In genomic region chr3R:10888633-10889519, dm6 we compare ENCODE assay signal across 2 fruit fly cellular contexts.
A peak's percentile ranks its signal among the peaks of the same experiment; 100 is the strongest.
TF ChIP-seq lines count a peak whose summit lies in the region.

No protein-coding gene starts in this region.

TF ChIP-seq in whole organism, embryonic, 481 proteins besides CTCF, POLR2A, EP300 and RAD21 (continued from another document and continues in another):
- no peak for TF ChIP-seq CG2875 (GFP tag; optimal IDR thresholded peaks at IDR 0.05; lab: Kevin White, UChicago)
- TF ChIP-seq Fer3 (tag; optimal IDR thresholded peaks at IDR 0.05; lab: Kevin White, UChicago): peak; percentile 50
- peak; percentile 98 for TF ChIP-seq CG3163 (GFP tag; optimal IDR thresholded peaks at IDR 0.05; lab: Kevin White, UChicago)
- no peak for TF ChIP-seq dan (GFP tag; IDR thresholded peaks at IDR 0.05; lab: Robert Waterston, UW)
- TF ChIP-seq CG2678 (tag; optimal IDR thresholded peaks at IDR 0.05; lab: Kevin White, UChicago): peak; percentile 64
- peak; percentile 50; the same call in 1 of the 2 replicates for TF ChIP-seq CG11696 (GFP tag; IDR thresholded peaks at IDR 0.05; lab: Robert Waterston, UW)
- TF ChIP-seq Xbp1 (GFP tag; optimal IDR thresholded peaks at IDR 0.05; lab: Kevin White, UChicago): peak; percentile 2
- peak; percentile 48 for TF ChIP-seq Fer1 (GFP tag; optimal IDR thresholded peaks at IDR 0.05; lab: Kevin White, UChicago)
- TF ChIP-seq CG13296 (GFP tag; optimal IDR thresholded peaks at IDR 0.05; lab: Kevin White, UChicago): peak; percentile 34
- TF ChIP-seq CG5953 (GFP tag; IDR thresholded peaks at IDR 0.05; lab: Robert Waterston, UW): no peak
- TF ChIP-seq CG17361 (GFP tag; IDR thresholded peaks at IDR 0.05; lab: Robert Waterston, UW): peak; percentile 39; the same call in 1 of the 3 replicates
- TF ChIP-seq sug (tag; optimal IDR thresholded peaks at IDR 0.05; lab: Kevin White, UChicago): peak; percentile 51
- peak; percentile 41 for TF ChIP-seq ind (GFP tag; optimal IDR thresholded peaks at IDR 0.05; lab: Kevin White, UChicago)
- peak; percentile 26; the same call in 1 of the 2 replicates for TF ChIP-seq rib (GFP tag; IDR thresholded peaks at IDR 0.05; lab: Robert Waterston, UW)
- TF ChIP-seq Hr3 (GFP tag; optimal IDR thresholded peaks at IDR 0.05; lab: Kevin White, UChicago): no peak
- TF ChIP-seq lbe (GFP tag; optimal IDR thresholded peaks at IDR 0.05; lab: Kevin White, UChicago): peak; percentile 57
- no peak for TF ChIP-seq wor (GFP tag; IDR thresholded peaks at IDR 0.05; lab: Robert Waterston, UW)
- TF ChIP-seq zen2 (GFP tag; IDR thresholded peaks at IDR 0.05; lab: Robert Waterston, UW; ENCODE audit: partially characterized antibody): peak; percentile 66
- peak; percentile 43; the same call in 1 of the 2 replicates for TF ChIP-seq Ada2b (GFP tag; IDR thresholded peaks at IDR 0.05; lab: Robert Waterston, UW)
- 0 out of 2 replicates have a peak, but pooled peaks have one; percentile 29 for TF ChIP-seq CG17612 (GFP tag; IDR thresholded peaks at IDR 0.05; lab: Robert Waterston, UW)
- TF ChIP-seq CG34422 (GFP tag; IDR thresholded peaks at IDR 0.05; lab: Robert Waterston, UW): peak; percentile 52; the same call in 1 of the 3 replicates
- TF ChIP-seq NFAT (GFP tag; IDR thresholded peaks at IDR 0.05; lab: Robert Waterston, UW): peak; percentile 78
- peak; percentile 48 for TF ChIP-seq gro (GFP tag; optimal IDR thresholded peaks at IDR 0.05; lab: Kevin White, UChicago)
- peak; percentile 35 for TF ChIP-seq unpg (GFP tag; optimal IDR thresholded peaks at IDR 0.05; lab: Kevin White, UChicago)
- peak; percentile 75 for TF ChIP-seq CG9932 (GFP tag; IDR thresholded peaks at IDR 0.05; lab: Robert Waterston, UW)
- TF ChIP-seq Ravus (GFP tag; IDR thresholded peaks at IDR 0.05; lab: Robert Waterston, UW): no peak
- TF ChIP-seq kah (GFP tag; optimal IDR thresholded peaks at IDR 0.05; lab: Kevin White, UChicago): peak; percentile 79
- TF ChIP-seq ATbp (GFP tag; optimal IDR thresholded peaks at IDR 0.05; lab: Kevin White, UChicago): peak; percentile 7
- no peak for TF ChIP-seq CG8290 (GFP tag; optimal IDR thresholded peaks at IDR 0.05; lab: Kevin White, UChicago)
- TF ChIP-seq CG8290 (tag; optimal IDR thresholded peaks at IDR 0.05; lab: Kevin White, UChicago): peak in 1 of 2 experiments; percentile 65
- no peak; the same call in 1 of the 2 replicates for TF ChIP-seq sna (GFP tag; IDR thresholded peaks at IDR 0.05; lab: Robert Waterston, UW; ENCODE audit: partially characterized antibody)
- TF ChIP-seq Adf1 (GFP tag; IDR thresholded peaks at IDR 0.05; lab: Robert Waterston, UW): peak; percentile 52; the same call in 1 of the 2 replicates
- TF ChIP-seq CG17328 (GFP tag; IDR thresholded peaks at IDR 0.05; lab: Robert Waterston, UW): 0 out of 2 replicates have a peak, but pooled peaks have one; percentile 12
- peak; percentile 17 for TF ChIP-seq NfI (GFP tag; optimal IDR thresholded peaks at IDR 0.05; lab: Kevin White, UChicago)
- TF ChIP-seq Ets65A (GFP tag; lab: Kevin White, UChicago): peak; percentile 91
- TF ChIP-seq CG1603 (tag; optimal IDR thresholded peaks at IDR 0.05; lab: Kevin White, UChicago): peak; percentile 33
- peak; percentile 37 for TF ChIP-seq CG13287 (GFP tag; IDR thresholded peaks at IDR 0.05; lab: Robert Waterston, UW; ENCODE audit: partially characterized antibody)
- TF ChIP-seq Lim3 (GFP tag; IDR thresholded peaks at IDR 0.05; lab: Robert Waterston, UW): no peak
- TF ChIP-seq so (GFP tag; IDR thresholded peaks at IDR 0.05; lab: Robert Waterston, UW): peak; percentile 51; the same call in 1 of the 3 replicates
- TF ChIP-seq CG17359 (tag; optimal IDR thresholded peaks at IDR 0.05; lab: Kevin White, UChicago): peak; percentile 39
- no peak for TF ChIP-seq Hr78 (GFP tag; optimal IDR thresholded peaks at IDR 0.05; lab: Kevin White, UChicago)
- peak; percentile 16 for TF ChIP-seq CG4424 (GFP tag; optimal IDR thresholded peaks at IDR 0.05; lab: Kevin White, UChicago)
- peak; percentile 2 for TF ChIP-seq CG12391 (tag; optimal IDR thresholded peaks at IDR 0.05; lab: Kevin White, UChicago)
- peak; percentile 28; the same call in 1 of the 2 replicates for TF ChIP-seq CG16779 (GFP tag; IDR thresholded peaks at IDR 0.05; lab: Robert Waterston, UW)
- TF ChIP-seq lab (GFP tag; optimal IDR thresholded peaks at IDR 0.05; lab: Kevin White, UChicago): peak; percentile 55
- TF ChIP-seq lilli (GFP tag; optimal IDR thresholded peaks at IDR 0.05; lab: Kevin White, UChicago): peak; percentile 30
- peak; percentile 52 for TF ChIP-seq CG34224 (GFP tag; IDR thresholded peaks at IDR 0.05; lab: Robert Waterston, UW; ENCODE audit: partially characterized antibody)
- peak; percentile 57; the same call in 3 of the 4 replicates for TF ChIP-seq Dll (GFP tag; IDR thresholded peaks at IDR 0.05; lab: Robert Waterston, UW; ENCODE audit: partially characterized antibody)
- TF ChIP-seq CG32532 (GFP tag; IDR thresholded peaks at IDR 0.05; lab: Robert Waterston, UW): peak; percentile 73
- peak; percentile 96 to 97 for TF ChIP-seq Trl (optimal IDR thresholded peaks at IDR 0.05; lab: Kevin White, UChicago)
- TF ChIP-seq Trl (GFP tag; optimal IDR thresholded peaks at IDR 0.05; lab: Kevin White, UChicago): no peak
- peak; percentile 32 for TF ChIP-seq CG6254 (GFP tag; optimal IDR thresholded peaks at IDR 0.05; lab: Kevin White, UChicago)
- peak; percentile 6 for TF ChIP-seq CG12744 (GFP tag; optimal IDR thresholded peaks at IDR 0.05; lab: Kevin White, UChicago)
- TF ChIP-seq PHDP (tag; optimal IDR thresholded peaks at IDR 0.05; lab: Kevin White, UChicago): peak; percentile 44
- 0 out of 2 replicates have a peak, but pooled peaks have one; percentile 6 for TF ChIP-seq sim (GFP tag; IDR thresholded peaks at IDR 0.05; lab: Robert Waterston, UW)
- TF ChIP-seq Optix (GFP tag; IDR thresholded peaks at IDR 0.05; lab: Robert Waterston, UW): peak; percentile 12; the same call in 1 of the 3 replicates
- peak; percentile 6; the same call in 1 of the 2 replicates for TF ChIP-seq sob (GFP tag; IDR thresholded peaks at IDR 0.05; lab: Robert Waterston, UW)
- peak; percentile 61 for TF ChIP-seq Deaf1 (tag; optimal IDR thresholded peaks at IDR 0.05; lab: Kevin White, UChicago)
- TF ChIP-seq sr (GFP tag; IDR thresholded peaks at IDR 0.05; lab: Robert Waterston, UW): 0 out of 3 replicates have a peak, but pooled peaks have one; percentile 4
- TF ChIP-seq slbo (GFP tag; IDR thresholded peaks at IDR 0.05; lab: Robert Waterston, UW): peak; percentile 58
- peak; percentile 34 for TF ChIP-seq CG15269 (tag; optimal IDR thresholded peaks at IDR 0.05; lab: Kevin White, UChicago)
- peak; percentile 89 for TF ChIP-seq CG12769 (tag; optimal IDR thresholded peaks at IDR 0.05; lab: Kevin White, UChicago)

TF ChIP-seq in whole organism, prepupa, 60 proteins besides CTCF, POLR2A, EP300 and RAD21 (continued from another document):
- TF ChIP-seq net (GFP tag; optimal IDR thresholded peaks at IDR 0.05; lab: Kevin White, UChicago) (peak; percentile 52), CG4318 (GFP tag; optimal IDR thresholded peaks at IDR 0.05; lab: Kevin White, UChicago) (no peak), CG11294 (GFP tag; IDR thresholded peaks at IDR 0.05; lab: Robert Waterston, UW) (no peak), CG8119 (GFP tag; IDR thresholded peaks at IDR 0.05; lab: Robert Waterston, UW) (peak; percentile 63; the same call in 2 of the 3 replicates), Eip78C (GFP tag; lab: Kevin White, UChicago) (peak; percentile 75), cyc (GFP tag; optimal IDR thresholded peaks at IDR 0.05; lab: Kevin White, UChicago) (peak; percentile 38), Sox14 (GFP tag; optimal IDR thresholded peaks at IDR 0.05; lab: Kevin White, UChicago) (peak; percentile 64), svp (GFP tag; lab: Kevin White, UChicago) (peak; percentile 65)
